Worm (Caenorhabditis elegans): ENCODE measurements around the gene jmjd-5.

- TF ChIP-seq T22C8.4 (GFP tag; IDR thresholded peaks at IDR 0.05) (no peak), ztf-29 (GFP tag; IDR thresholded peaks at IDR 0.05) (no peak), ztf-23 (GFP tag; IDR thresholded peaks at IDR 0.05) (no peak), klf-2 (GFP tag; conservative IDR thresholded peaks at IDR 0.05) (no peak), tab-1 (GFP tag; IDR thresholded peaks at IDR 0.05) (no peak)
These were observed 43.5 kb downstream of the jmjd-5 start for ce11 chrV:11170564-11171329.

Data from whole organism, midembryonic.